Worm (Caenorhabditis elegans) whole organism, L4 larva: Measurements from ENCODE around the gene sco-1.

Experiments used
- F26F4.8 ChIP-seq: fragments of 200-800 bp; sonication (Bioruptor generic); conservative IDR thresholded peaks from 2 replicates; pipeline ENCODE4 v1.3.6; 2022; ENCODE audit warnings: missing genetic modification characterization, missing compliant biosample characterization
- R02D3.7 ChIP-seq: fragments of 150-350 bp; sonication (generic microtip); optimal IDR thresholded peaks from 3 replicates; lab custom pipeline; 2014; ENCODE audit warnings: missing biosample characterization, missing genetic modification characterization
- Y105C5A.15 ChIP-seq: fragments of 200-800 bp; sonication (Bioruptor generic); IDR thresholded peaks from 2 replicates; pipeline ENCODE4 v1.3.6; 2022; ENCODE audit warnings: missing genetic modification characterization, missing compliant biosample characterization
- hlh-11 ChIP-seq: fragments of 200-800 bp; sonication (Bioruptor generic); optimal IDR thresholded peaks from 2 replicates; lab custom pipeline; 2018; ENCODE audit warnings: mild to moderate bottlenecking, missing genetic modification characterization, missing compliant biosample characterization
- nhr-77 ChIP-seq: fragments of 150-350 bp; optimal IDR thresholded peaks from 2 replicates; lab custom pipeline; 2014; ENCODE audit warnings: missing biosample characterization, missing genetic modification characterization
- pqm-1 ChIP-seq: sonication (generic microtip); optimal IDR thresholded peaks from 2 replicates; lab custom pipeline; 2017; ENCODE audit warnings: missing biosample characterization, missing genetic modification characterization
- saeg-2 ChIP-seq: fragments of 200-800 bp; sonication (Bioruptor generic); IDR thresholded peaks from 2 replicates; pipeline ENCODE4 v1.3.6; 2022; ENCODE audit warnings: missing genetic modification reagents, missing genetic modification characterization, missing compliant biosample characterization
- unc-62 ChIP-seq, 3 experiments: fragments of 150-350 bp in 1 of 3; sonication (generic microtip); optimal IDR thresholded peaks in 2 of 3; peaks in 1 of 3; 1 replicate in 1 of 3; 2 replicates in 2 of 3; lab custom pipeline; 2014 to 2017; ENCODE audit warnings: missing biosample characterization in 3 of 3, missing genetic modification characterization in 3 of 3, missing genetic modification reagents in 3 of 3, missing genotype in 1 of 3

ce11 chrII:4337731-4338130 lies 38.3 kb downstream of the sco-1 start:
- TF ChIP-seq F26F4.8 (GFP tag; lab: Robert Waterston, UW) (no peak), saeg-2 (GFP tag; lab: Robert Waterston, UW) (no peak), pqm-1 (tag; lab: Kevin White, UChicago) (no peak), Y105C5A.15 (GFP tag; lab: Robert Waterston, UW) (no peak), hlh-11 (tag; lab: Kevin White, UChicago) (no peak), unc-62 (GFP tag; optimal IDR thresholded peaks at IDR 0.05 in 1 of 2; lab: Kevin White, UChicago) (no peak), unc-62 (tag; optimal IDR thresholded peaks at IDR 0.05; lab: Kevin White, UChicago) (no peak), nhr-77 (tag; lab: Kevin White, UChicago) (no peak), R02D3.7 (no peak)
